Fruit fly (Drosophila melanogaster) whole organism, embryonic: ENCODE data around the gene CG1640.

ENCODE experiments used
- Atf3 ChIP-seq: fragments of 200-800 bp; sonication (Bioruptor generic); optimal IDR thresholded peaks from 3 replicates; lab custom pipeline; 2016; ENCODE audit warnings: missing biosample characterization, missing genetic modification characterization
- CG10274 ChIP-seq: fragments of 200-800 bp; sonication (Bioruptor generic); optimal IDR thresholded peaks from 3 replicates; lab custom pipeline; 2017; ENCODE audit warnings: missing biosample characterization, mild to moderate bottlenecking, missing genetic modification characterization
- CG10462 ChIP-seq: fragments of 200-800 bp; sonication (Bioruptor generic); optimal IDR thresholded peaks from 2 replicates; lab custom pipeline; 2016; ENCODE audit warnings: missing biosample characterization, missing genetic modification characterization
- CG13287 ChIP-seq: fragments of 200-800 bp; sonication (Bioruptor generic); IDR thresholded peaks from 2 replicates; pipeline ENCODE4 v1.3.6; 2022; ENCODE audit warnings: missing biosample characterization, missing genetic modification characterization; ENCODE audit not compliant: partially characterized antibody
- CG14710 ChIP-seq: fragments of 200-800 bp; sonication (Bioruptor generic); optimal IDR thresholded peaks from 3 replicates; lab custom pipeline; 2019; ENCODE audit warnings: missing biosample characterization, mild to moderate bottlenecking, missing genetic modification characterization, moderate library complexity
- CG1602 ChIP-seq: fragments of 200-800 bp; sonication (Bioruptor generic); optimal IDR thresholded peaks from 3 replicates; lab custom pipeline; 2016; ENCODE audit warnings: missing biosample characterization, missing genetic modification characterization
- CG1603 ChIP-seq: fragments of 200-800 bp; sonication (Bioruptor generic); optimal IDR thresholded peaks from 2 replicates; lab custom pipeline; 2019; ENCODE audit warnings: missing biosample characterization, mild to moderate bottlenecking, missing genetic modification characterization, moderate library complexity
- CG16813 ChIP-seq: fragments of 200-800 bp; sonication (Bioruptor generic); IDR thresholded peaks from 3 replicates; pipeline ENCODE4 v1.3.6; 2022; ENCODE audit warnings: missing biosample characterization, missing genetic modification characterization; ENCODE audit not compliant: partially characterized antibody
- CG18011 ChIP-seq: fragments of 200-800 bp; sonication (Bioruptor generic); optimal IDR thresholded peaks from 2 replicates; lab custom pipeline; 2017; ENCODE audit warnings: missing biosample characterization, missing genetic modification characterization, mild to moderate bottlenecking, moderate library complexity, missing genotype
- CG2199 ChIP-seq: fragments of 200-800 bp; sonication (Bioruptor generic); IDR thresholded peaks from 3 replicates; pipeline ENCODE4 v1.3.6; 2022; ENCODE audit warnings: missing biosample characterization, missing genetic modification characterization
- CG2875 ChIP-seq: fragments of 200-800 bp; sonication (Bioruptor generic); optimal IDR thresholded peaks from 2 replicates; lab custom pipeline; 2017; ENCODE audit warnings: missing biosample characterization, mild to moderate bottlenecking, missing genetic modification characterization, missing genetic modification reagents
- CG30020 ChIP-seq: fragments of 200-800 bp; optimal IDR thresholded peaks from 2 replicates; lab custom pipeline; 2019; ENCODE audit warnings: missing biosample characterization, mild to moderate bottlenecking, missing genetic modification characterization, moderate library complexity
- CG3726 ChIP-seq: fragments of 200-800 bp; sonication (Bioruptor generic); IDR thresholded peaks from 3 replicates; pipeline ENCODE4, ENCODE4 v1.3.6; 2022; ENCODE audit warnings: missing biosample characterization, missing genetic modification characterization
- CG4360 ChIP-seq: fragments of 200-800 bp; sonication (Bioruptor generic); IDR thresholded peaks from 2 replicates; pipeline ENCODE4 v1.3.6; 2022; ENCODE audit warnings: missing biosample characterization, missing genetic modification characterization
- CG4730 ChIP-seq: fragments of 200-800 bp; sonication (Bioruptor generic); IDR thresholded peaks from 2 replicates; pipeline ENCODE4 v1.3.6; 2022; ENCODE audit warnings: missing biosample characterization, missing genetic modification characterization
- CG6175 ChIP-seq: fragments of 200-800 bp; sonication (Bioruptor generic); IDR thresholded peaks from 3 replicates; pipeline ENCODE4 v1.3.6; 2022; ENCODE audit warnings: missing biosample characterization, missing genetic modification characterization
- CG7963 ChIP-seq: fragments of 200-800 bp; sonication (Bioruptor generic); IDR thresholded peaks from 3 replicates; pipeline ENCODE4 v1.3.6; 2022; ENCODE audit warnings: missing biosample characterization, missing genetic modification characterization; ENCODE audit not compliant: partially characterized antibody
- CG8281 ChIP-seq: fragments of 200-800 bp; sonication (Bioruptor generic); optimal IDR thresholded peaks from 2 replicates; lab custom pipeline; 2018; ENCODE audit warnings: missing biosample characterization, mild to moderate bottlenecking, missing genetic modification characterization, moderate library complexity
- CG8290 ChIP-seq, 3 experiments: fragments of 200-800 bp; sonication (Bioruptor generic); optimal IDR thresholded peaks; 2 replicates each; lab custom pipeline; 2016 to 2019; ENCODE audit warnings: missing biosample characterization in 3 of 3, missing genetic modification characterization in 3 of 3, mild to moderate bottlenecking in 2 of 3, moderate library complexity in 1 of 3
- CG8388 ChIP-seq: fragments of 200-800 bp; sonication (Bioruptor generic); optimal IDR thresholded peaks from 2 replicates; lab custom pipeline; 2019; ENCODE audit warnings: missing biosample characterization, mild to moderate bottlenecking, missing genetic modification characterization, moderate library complexity
- CG8944 ChIP-seq: fragments of 200-800 bp; sonication (Bioruptor generic); optimal IDR thresholded peaks from 3 replicates; lab custom pipeline; 2016; ENCODE audit warnings: missing biosample characterization, missing genetic modification characterization
- CG9609 ChIP-seq: fragments of 200-800 bp; sonication (Bioruptor generic); optimal IDR thresholded peaks from 3 replicates; lab custom pipeline; 2016; ENCODE audit warnings: missing biosample characterization, missing genetic modification characterization
- Dbx ChIP-seq: fragments of 200-800 bp; sonication (Bioruptor generic); IDR thresholded peaks from 3 replicates; pipeline ENCODE4 v1.3.6; 2022; ENCODE audit warnings: missing biosample characterization, missing genetic modification characterization
- H2.0 ChIP-seq: fragments of 200-800 bp; sonication (Bioruptor generic); IDR thresholded peaks from 2 replicates; pipeline ENCODE4 v1.3.6; 2022; ENCODE audit warnings: missing biosample characterization, missing genetic modification characterization
- HHEX ChIP-seq: fragments of 200-800 bp; sonication (Bioruptor generic); optimal IDR thresholded peaks from 3 replicates; lab custom pipeline; 2017; ENCODE audit warnings: missing biosample characterization, mild to moderate bottlenecking, missing genetic modification characterization, missing genetic modification reagents
- Hmx ChIP-seq: fragments of 200-800 bp; sonication (Bioruptor generic); optimal IDR thresholded peaks from 2 replicates; lab custom pipeline; 2016; ENCODE audit warnings: missing biosample characterization, missing genetic modification characterization
- Hr39 ChIP-seq: fragments of >200 bp; optimal IDR thresholded peaks from 2 replicates; lab custom pipeline; 2017
- MESR4 ChIP-seq: fragments of 200-800 bp; sonication (Bioruptor generic); optimal IDR thresholded peaks from 2 replicates; lab custom pipeline; 2018; ENCODE audit warnings: missing biosample characterization, mild to moderate bottlenecking, missing genetic modification characterization, moderate library complexity
- Ptx1 ChIP-seq: fragments of 200-800 bp; sonication (Bioruptor generic); IDR thresholded peaks from 2 replicates; pipeline ENCODE4 v1.3.6; 2022; ENCODE audit warnings: missing biosample characterization, missing genetic modification characterization
- Sry-β ChIP-seq: fragments of 200-800 bp; sonication (Bioruptor generic); optimal IDR thresholded peaks from 2 replicates; lab custom pipeline; 2018; ENCODE audit warnings: missing biosample characterization, mild to moderate bottlenecking, missing genetic modification characterization, moderate library complexity
- Tbp ChIP-seq: fragments of >200 bp; optimal IDR thresholded peaks from 2 replicates; lab custom pipeline; 2018; ENCODE audit warnings: missing biosample characterization, missing genetic modification characterization
- bcd ChIP-seq: fragments of 200-800 bp; sonication (Bioruptor generic); optimal IDR thresholded peaks from 2 replicates; lab custom pipeline; 2017; ENCODE audit warnings: missing biosample characterization, mild to moderate bottlenecking, missing genetic modification characterization
- bigmax ChIP-seq: fragments of 200-800 bp; sonication (Bioruptor generic); optimal IDR thresholded peaks from 2 replicates; lab custom pipeline; 2018; ENCODE audit warnings: missing biosample characterization, mild to moderate bottlenecking, missing genetic modification characterization
- cad ChIP-seq: fragments of >200 bp; optimal IDR thresholded peaks from 2 replicates; lab custom pipeline; 2017; ENCODE audit warnings: missing biosample characterization, missing genetic modification characterization
- chn ChIP-seq: fragments of 200-800 bp; sonication (Bioruptor generic); optimal IDR thresholded peaks from 2 replicates; lab custom pipeline; 2016; ENCODE audit warnings: missing biosample characterization, missing genetic modification characterization
- crol ChIP-seq: fragments of 200-800 bp; sonication (Bioruptor generic); IDR thresholded peaks from 2 replicates; pipeline ENCODE4 v1.3.6; 2022; ENCODE audit warnings: missing biosample characterization, missing genetic modification characterization
- dysf ChIP-seq: fragments of 200-800 bp; sonication (Bioruptor generic); IDR thresholded peaks from 3 replicates; pipeline ENCODE4 v1.3.6; 2022; ENCODE audit warnings: missing biosample characterization, missing genetic modification characterization
- exex ChIP-seq: fragments of 200-800 bp; sonication (Bioruptor generic); optimal IDR thresholded peaks from 4 replicates; lab custom pipeline; 2018; ENCODE audit warnings: missing biosample characterization, mild to moderate bottlenecking, missing genetic modification characterization, moderate library complexity
- eyg ChIP-seq: fragments of 200-800 bp; sonication (Bioruptor generic); optimal IDR thresholded peaks from 3 replicates; lab custom pipeline; 2016; ENCODE audit warnings: missing biosample characterization, missing genetic modification characterization
- gsb ChIP-seq: fragments of 200-800 bp; sonication (Bioruptor generic); IDR thresholded peaks from 2 replicates; pipeline ENCODE4 v1.3.6; 2022; ENCODE audit warnings: missing biosample characterization, missing genetic modification characterization
- lab ChIP-seq: fragments of 200-800 bp; sonication (Bioruptor generic); optimal IDR thresholded peaks from 3 replicates; lab custom pipeline; 2017; ENCODE audit warnings: missing biosample characterization, missing genetic modification characterization, mild to moderate bottlenecking, moderate library complexity, missing genetic modification reagents
- lilli ChIP-seq: fragments of 200-800 bp; sonication (Bioruptor generic); optimal IDR thresholded peaks from 3 replicates; lab custom pipeline; 2016; ENCODE audit warnings: missing biosample characterization, missing genetic modification characterization
- lmd ChIP-seq: fragments of 200-800 bp; sonication (Bioruptor generic); IDR thresholded peaks from 2 replicates; pipeline ENCODE4 v1.3.6; 2022; ENCODE audit warnings: missing biosample characterization, missing genetic modification characterization
- maf-S ChIP-seq: fragments of 200-800 bp; sonication (Bioruptor generic); optimal IDR thresholded peaks from 2 replicates; lab custom pipeline; 2016; ENCODE audit warnings: missing biosample characterization, missing genetic modification characterization
- nau ChIP-seq: fragments of 200-800 bp; sonication (Bioruptor generic); optimal IDR thresholded peaks from 3 replicates; lab custom pipeline; 2017; ENCODE audit warnings: missing biosample characterization, mild to moderate bottlenecking, missing genetic modification characterization, missing genetic modification reagents
- slbo ChIP-seq: fragments of 200-800 bp; sonication (Bioruptor generic); IDR thresholded peaks from 2 replicates; pipeline ENCODE4 v1.3.6; 2022; ENCODE audit warnings: missing biosample characterization, missing genetic modification characterization
- sna ChIP-seq: fragments of 200-800 bp; sonication (Bioruptor generic); IDR thresholded peaks from 2 replicates; pipeline ENCODE4 v1.3.6; 2022; ENCODE audit warnings: missing biosample characterization, missing genetic modification characterization; ENCODE audit not compliant: partially characterized antibody
- sqz ChIP-seq: fragments of 200-800 bp; sonication (Bioruptor generic); optimal IDR thresholded peaks from 3 replicates; lab custom pipeline; 2018; ENCODE audit warnings: missing biosample characterization, mild to moderate bottlenecking, missing genetic modification characterization
- tap ChIP-seq: fragments of 200-800 bp; optimal IDR thresholded peaks from 3 replicates; lab custom pipeline; 2019; ENCODE audit warnings: missing biosample characterization, mild to moderate bottlenecking, missing genetic modification characterization, moderate library complexity
- tio ChIP-seq: fragments of 200-800 bp; sonication (Bioruptor generic); optimal IDR thresholded peaks from 2 replicates; lab custom pipeline; 2017; ENCODE audit warnings: missing biosample characterization, missing genetic modification characterization, inconsistent platforms
- tll ChIP-seq, 2 experiments: fragments of 200-800 bp in 1 of 2; fragments of >200 bp in 1 of 2; sonication (Bioruptor generic) in 1 of 2; optimal IDR thresholded peaks; 2 replicates each; lab custom pipeline; 2017 to 2019; ENCODE audit warnings: missing biosample characterization in 2 of 2, missing genetic modification characterization in 2 of 2, mild to moderate bottlenecking in 1 of 2, moderate library complexity in 1 of 2

Gene CG1640

DNA sequence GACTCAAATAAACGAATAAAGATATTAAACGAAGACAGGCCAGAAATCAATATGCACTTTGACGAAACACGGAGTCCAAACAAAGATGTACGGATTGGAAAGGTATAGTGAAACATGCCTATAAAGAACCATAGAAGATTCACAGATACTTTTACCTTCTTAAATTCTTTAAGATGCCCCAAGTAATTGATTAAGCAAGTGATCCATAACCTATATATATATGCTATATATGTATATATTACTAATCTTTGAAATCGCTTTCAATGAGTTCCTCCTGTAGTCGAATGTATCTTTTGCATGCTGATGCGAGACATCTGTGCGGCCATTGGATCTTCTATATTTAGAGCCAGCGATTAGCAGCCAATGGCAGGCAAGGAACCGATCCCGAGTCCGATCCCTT is 2.3 kb upstream of the CG1640 start, which contains the start of gene dmrt11E (continued):
- TF ChIP-seq CG16813, result no peak
- peak; percentile 48 for TF ChIP-seq lmd
- no peak for TF ChIP-seq CG4730
- no peak for TF ChIP-seq gsb
- TF ChIP-seq exex (tag; lab: Kevin White, UChicago), result no peak
- no peak for TF ChIP-seq eyg (GFP tag; lab: Kevin White, UChicago)
- 0 out of 3 replicates have a peak, but pooled peaks have one; percentile 54 for TF ChIP-seq CG2199 (GFP tag; lab: Robert Waterston, UW)
- no peak for TF ChIP-seq Hr39 (lab: Kevin White, UChicago)
- TF ChIP-seq bigmax (GFP tag; lab: Kevin White, UChicago), result no peak
- TF ChIP-seq lab (GFP tag; lab: Kevin White, UChicago), result no peak
- no peak for TF ChIP-seq sqz (GFP tag; lab: Kevin White, UChicago)
- TF ChIP-seq CG7963, result no peak
- peak; percentile 58 for TF ChIP-seq CG2875 (GFP tag; lab: Kevin White, UChicago)
- peak; percentile 47 for TF ChIP-seq CG1602 (GFP tag; lab: Kevin White, UChicago)
- TF ChIP-seq CG10274, result no peak
- TF ChIP-seq CG10462 (GFP tag; lab: Kevin White, UChicago), result peak; percentile 33
- no peak for TF ChIP-seq CG18011 (GFP tag; lab: Kevin White, UChicago)
- TF ChIP-seq CG6175 (GFP tag; lab: Robert Waterston, UW), result no peak
- TF ChIP-seq lilli (GFP tag; lab: Kevin White, UChicago), result no peak
- peak; percentile 45 for TF ChIP-seq tap
- peak; percentile 71 for TF ChIP-seq CG8388
- TF ChIP-seq dysf (GFP tag; lab: Robert Waterston, UW), result peak; percentile 64
- TF ChIP-seq Dbx, result no peak
- TF ChIP-seq HHEX (GFP tag; lab: Kevin White, UChicago), result peak; percentile 13
- TF ChIP-seq MESR4 (GFP tag; lab: Kevin White, UChicago), result no peak
- TF ChIP-seq nau (GFP tag; lab: Kevin White, UChicago), result no peak
- peak; percentile 75 for TF ChIP-seq CG14710
- no peak for TF ChIP-seq tll (GFP tag; optimal IDR thresholded peaks at IDR 0.05; lab: Kevin White, UChicago)
- TF ChIP-seq bcd (GFP tag; lab: Kevin White, UChicago), result peak; percentile 27
- TF ChIP-seq CG1603 (tag; lab: Kevin White, UChicago), result peak; percentile 74
- TF ChIP-seq CG9609, result no peak
- peak; percentile 45 for TF ChIP-seq H2.0
- peak; percentile 22 for TF ChIP-seq tio (GFP tag; lab: Kevin White, UChicago)
- no peak for TF ChIP-seq CG8281 (tag; lab: Kevin White, UChicago)
- no peak for TF ChIP-seq crol (GFP tag; lab: Robert Waterston, UW)
- no peak for TF ChIP-seq slbo (GFP tag; lab: Robert Waterston, UW)
- no peak for TF ChIP-seq Atf3 (GFP tag; lab: Kevin White, UChicago)
- TF ChIP-seq Sry-β (GFP tag; lab: Kevin White, UChicago), result no peak
- no peak for TF ChIP-seq CG30020 (tag; lab: Kevin White, UChicago)
- TF ChIP-seq CG4360 (GFP tag; lab: Robert Waterston, UW), result no peak
- TF ChIP-seq Hmx, result no peak
- TF ChIP-seq cad, result no peak
- TF ChIP-seq CG8944 (GFP tag; lab: Kevin White, UChicago), result no peak
- TF ChIP-seq sna (GFP tag; lab: Robert Waterston, UW), result no peak
- no peak for TF ChIP-seq Tbp (GFP tag; lab: Kevin White, UChicago)
- TF ChIP-seq Ptx1 (GFP tag; lab: Robert Waterston, UW), result peak; percentile 71
- TF ChIP-seq CG3726 (GFP tag; lab: Robert Waterston, UW), result no peak
- no peak for TF ChIP-seq maf-S (GFP tag; lab: Kevin White, UChicago)
- TF ChIP-seq CG13287 (GFP tag; lab: Robert Waterston, UW), result no peak
- TF ChIP-seq chn, result no peak
- TF ChIP-seq CG8290 (GFP tag; optimal IDR thresholded peaks at IDR 0.05; lab: Kevin White, UChicago), result peak; percentile 22
- TF ChIP-seq CG8290 (tag; optimal IDR thresholded peaks at IDR 0.05; lab: Kevin White, UChicago), result no peak
